Worm (Caenorhabditis elegans) whole organism, young adult: ENCODE measurements around the gene srbc-58.

Source experiments
- ceh-27 ChIP-seq: fragments of 200-800 bp; sonication (Bioruptor generic); optimal IDR thresholded peaks from 2 replicates; lab custom pipeline; 2018; ENCODE audit warnings: mild to moderate bottlenecking, missing genetic modification characterization, moderate library complexity, missing compliant biosample characterization
- chd-7 ChIP-seq: sonication (generic microtip); optimal IDR thresholded peaks from 2 replicates; lab custom pipeline; 2016; ENCODE audit warnings: mild to moderate bottlenecking, missing genetic modification characterization, moderate library complexity, missing compliant biosample characterization
- hmg-1.2 ChIP-seq: fragments of 200-800 bp; sonication (Bioruptor generic); IDR thresholded peaks from 2 replicates; pipeline ENCODE4 v1.3.6; 2022; ENCODE audit warnings: missing genetic modification reagents, missing genetic modification characterization, missing compliant biosample characterization
- nhr-80 ChIP-seq: sonication (generic microtip); optimal IDR thresholded peaks from 2 replicates; lab custom pipeline; 2016; ENCODE audit warnings: missing genetic modification characterization, missing compliant biosample characterization

ce11 chrV:826097-826496 lies 51.3 kb downstream of the srbc-58 start, which contains the start of gene F41H8.2:
- TF ChIP-seq nhr-80 (tag; lab: Kevin White, UChicago) (no peak), chd-7 (no peak), ceh-27 (no peak), hmg-1.2 (GFP tag; lab: Robert Waterston, UW) (no peak)
